Worm (Caenorhabditis elegans): ENCODE measurements around the gene sdn-1.

sdn-1 gene

DNA sequence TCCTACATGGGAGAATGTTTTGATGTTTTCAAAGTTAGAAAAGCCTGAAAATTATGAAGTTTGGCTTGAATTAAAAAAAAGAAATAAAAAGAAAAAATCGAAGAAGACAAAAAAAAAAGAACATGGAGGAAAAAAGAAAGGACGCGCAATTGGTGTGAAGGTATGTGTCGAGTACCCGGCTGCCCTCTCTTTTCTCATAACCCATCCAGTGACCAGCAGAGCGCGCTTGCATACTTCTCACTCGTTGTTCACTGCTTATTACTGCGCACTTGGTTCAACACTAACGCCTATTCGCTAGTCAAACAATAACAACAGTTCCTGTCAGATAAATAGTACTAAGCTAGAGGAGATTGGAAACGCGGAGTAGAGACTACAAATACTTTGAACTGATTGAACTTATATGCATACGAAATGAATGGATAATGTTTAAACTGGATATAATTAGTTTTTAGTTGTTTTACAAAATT lies 31.1 kb upstream of the sdn-1 start, which contains the start of gene abl-1:
TSS of gene abl-1 (minus strand) at position 51 of the 467 bp plus-strand sequence.
- no peak for TF ChIP-seq ztf-29 (GFP tag; IDR thresholded peaks at IDR 0.05)
- TF ChIP-seq med-1 (GFP tag; optimal IDR thresholded peaks at IDR 0.05; ENCODE audit: insufficient read depth) = no peak
- TF ChIP-seq ref-1 (GFP tag; conservative IDR thresholded peaks at IDR 0.05) = no peak

DNA sequence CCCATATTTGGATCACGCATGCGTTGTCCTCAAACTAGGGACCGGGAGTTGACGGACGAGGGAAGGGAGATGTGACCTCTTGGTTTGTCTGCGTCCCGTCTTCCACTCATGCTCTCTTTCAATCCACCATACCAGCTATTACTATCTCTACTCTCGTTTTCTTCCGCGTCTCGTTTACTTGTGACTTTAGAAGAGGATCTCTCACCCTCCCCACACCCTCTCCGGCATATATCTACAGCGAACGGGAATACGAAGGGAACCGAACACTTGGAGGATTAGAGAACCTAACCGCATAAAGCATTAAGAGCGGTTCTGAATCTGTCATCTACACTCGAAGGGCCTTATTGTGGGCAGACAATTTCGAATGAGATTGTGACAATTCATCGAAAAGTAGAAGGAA lies 30.0 kb upstream of the sdn-1 start:
- no peak for TF ChIP-seq T22C8.4 (GFP tag; IDR thresholded peaks at IDR 0.05)
- TF ChIP-seq ztf-29 (GFP tag; IDR thresholded peaks at IDR 0.05) = no peak
- TF ChIP-seq klf-2 (GFP tag; conservative IDR thresholded peaks at IDR 0.05) = no peak
- TF ChIP-seq cog-1 (tag; optimal IDR thresholded peaks at IDR 0.05) = no peak
- no peak for TF ChIP-seq ref-1 (GFP tag; conservative IDR thresholded peaks at IDR 0.05)
- TF ChIP-seq flt-1 (GFP tag; IDR thresholded peaks at IDR 0.05) = no peak
- no peak for TF ChIP-seq ztf-23 (GFP tag; IDR thresholded peaks at IDR 0.05)
- TF ChIP-seq med-1 (GFP tag; optimal IDR thresholded peaks at IDR 0.05; ENCODE audit: insufficient read depth) = no peak
- no peak for TF ChIP-seq tab-1 (GFP tag; IDR thresholded peaks at IDR 0.05)

DNA sequence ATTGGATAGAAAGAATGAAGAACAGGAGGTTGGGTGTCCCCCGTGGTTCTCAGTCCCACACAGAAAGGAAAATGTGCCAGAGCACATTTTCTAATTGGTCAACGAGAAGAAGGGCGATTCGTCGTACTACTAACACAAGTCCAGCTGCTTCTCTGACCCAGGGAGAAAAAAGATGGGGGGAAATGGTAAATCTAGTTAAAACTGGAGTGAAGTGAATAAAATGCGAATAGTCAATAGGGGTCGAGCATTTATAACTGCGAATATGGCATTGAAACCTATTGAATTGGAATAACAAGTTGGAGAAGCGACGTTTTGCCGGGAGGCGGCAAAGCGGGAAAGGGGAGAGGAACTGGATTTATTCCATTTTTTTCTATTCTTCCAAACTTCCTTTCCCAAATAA lies 29.5 kb upstream of the sdn-1 start:
- TF ChIP-seq klf-2 (GFP tag; conservative IDR thresholded peaks at IDR 0.05) (no peak), T22C8.4 (GFP tag; IDR thresholded peaks at IDR 0.05) (no peak), med-1 (GFP tag; optimal IDR thresholded peaks at IDR 0.05; ENCODE audit: insufficient read depth) (no peak), ref-1 (GFP tag; conservative IDR thresholded peaks at IDR 0.05) (no peak), flt-1 (GFP tag; IDR thresholded peaks at IDR 0.05) (no peak), ztf-29 (GFP tag; IDR thresholded peaks at IDR 0.05) (no peak), cog-1 (tag; optimal IDR thresholded peaks at IDR 0.05) (no peak), tab-1 (GFP tag; IDR thresholded peaks at IDR 0.05) (no peak), ztf-23 (GFP tag; IDR thresholded peaks at IDR 0.05) (no peak)

- TF ChIP-seq tab-1 (GFP tag; IDR thresholded peaks at IDR 0.05) (no peak), med-1 (GFP tag; optimal IDR thresholded peaks at IDR 0.05; ENCODE audit: insufficient read depth) (no peak), klf-2 (GFP tag; conservative IDR thresholded peaks at IDR 0.05) (no peak), flt-1 (GFP tag; IDR thresholded peaks at IDR 0.05) (no peak), ztf-29 (GFP tag; IDR thresholded peaks at IDR 0.05) (no peak), ref-1 (GFP tag; conservative IDR thresholded peaks at IDR 0.05) (no peak), ztf-23 (GFP tag; IDR thresholded peaks at IDR 0.05) (no peak), T22C8.4 (GFP tag; IDR thresholded peaks at IDR 0.05) (no peak), cog-1 (tag; optimal IDR thresholded peaks at IDR 0.05) (no peak)
These were observed 26.5 kb upstream of the sdn-1 start for ce11 chrX:10619554-10620199.

ce11 chrX:10618619-10619130 lies 25.5 kb upstream of the sdn-1 start:
- TF ChIP-seq ref-1 (GFP tag; conservative IDR thresholded peaks at IDR 0.05) = no peak
- TF ChIP-seq flt-1 (GFP tag; IDR thresholded peaks at IDR 0.05) = no peak
- TF ChIP-seq cog-1 (tag; optimal IDR thresholded peaks at IDR 0.05) = no peak
- no peak for TF ChIP-seq ztf-29 (GFP tag; IDR thresholded peaks at IDR 0.05)
- no peak for TF ChIP-seq med-1 (GFP tag; optimal IDR thresholded peaks at IDR 0.05; ENCODE audit: insufficient read depth)
- TF ChIP-seq tab-1 (GFP tag; IDR thresholded peaks at IDR 0.05) = no peak
- no peak for TF ChIP-seq ztf-23 (GFP tag; IDR thresholded peaks at IDR 0.05)
- TF ChIP-seq klf-2 (GFP tag; conservative IDR thresholded peaks at IDR 0.05) = no peak
- TF ChIP-seq T22C8.4 (GFP tag; IDR thresholded peaks at IDR 0.05) = no peak

DNA sequence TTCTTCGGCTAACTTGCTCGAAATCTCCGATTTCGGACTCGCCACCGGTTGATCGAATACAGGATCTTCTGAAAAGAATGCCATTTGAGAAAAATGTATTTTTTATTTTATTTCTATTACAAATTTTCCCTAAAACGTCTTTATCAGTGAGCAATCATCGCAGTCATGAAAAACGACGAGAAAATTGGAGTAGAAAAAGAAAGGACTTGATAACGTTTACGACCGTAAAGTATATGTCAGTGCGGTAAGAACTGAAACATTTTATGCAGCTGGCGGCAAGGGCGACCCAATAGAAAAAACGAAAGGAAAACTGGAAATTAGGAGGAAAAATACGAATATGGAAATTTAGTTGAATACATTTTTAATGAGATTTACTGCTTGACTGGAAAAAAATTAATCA lies 24.7 kb upstream of the sdn-1 start:
- TF ChIP-seq T22C8.4 (GFP tag; IDR thresholded peaks at IDR 0.05) (no peak), ztf-29 (GFP tag; IDR thresholded peaks at IDR 0.05) (no peak), tab-1 (GFP tag; IDR thresholded peaks at IDR 0.05) (no peak), flt-1 (GFP tag; IDR thresholded peaks at IDR 0.05) (no peak), ref-1 (GFP tag; conservative IDR thresholded peaks at IDR 0.05) (no peak), cog-1 (tag; optimal IDR thresholded peaks at IDR 0.05) (no peak), med-1 (GFP tag; optimal IDR thresholded peaks at IDR 0.05; ENCODE audit: insufficient read depth) (no peak), ztf-23 (GFP tag; IDR thresholded peaks at IDR 0.05) (no peak), klf-2 (GFP tag; conservative IDR thresholded peaks at IDR 0.05) (no peak)

ce11 chrX:10616041-10616440 lies 22.9 kb upstream of the sdn-1 start:
- no peak for TF ChIP-seq med-1 (GFP tag; optimal IDR thresholded peaks at IDR 0.05; ENCODE audit: insufficient read depth)

DNA sequence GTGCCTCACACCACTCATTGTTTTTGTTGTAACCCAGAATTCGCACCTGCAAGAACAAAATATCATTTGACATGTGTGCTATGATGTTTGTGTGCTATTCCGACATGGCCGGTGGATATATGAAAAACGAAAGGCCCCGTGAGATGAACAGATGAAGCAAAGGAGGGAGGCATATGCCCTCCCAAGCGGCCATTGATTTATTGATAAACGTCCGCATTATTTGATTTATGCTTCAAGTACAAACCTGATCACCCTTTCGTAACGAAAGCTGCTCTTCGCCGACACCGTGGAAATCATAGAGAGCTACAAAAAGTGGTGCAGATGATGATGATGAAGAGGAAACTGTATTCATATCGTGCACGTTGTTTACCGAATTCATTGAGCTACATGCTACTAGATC lies 19.2 kb upstream of the sdn-1 start:
- TF ChIP-seq ztf-29 (GFP tag; IDR thresholded peaks at IDR 0.05) (no peak), cog-1 (tag; optimal IDR thresholded peaks at IDR 0.05) (no peak), T22C8.4 (GFP tag; IDR thresholded peaks at IDR 0.05) (no peak), med-1 (GFP tag; optimal IDR thresholded peaks at IDR 0.05; ENCODE audit: insufficient read depth) (no peak), ztf-23 (GFP tag; IDR thresholded peaks at IDR 0.05) (no peak), klf-2 (GFP tag; conservative IDR thresholded peaks at IDR 0.05) (no peak), tab-1 (GFP tag; IDR thresholded peaks at IDR 0.05) (no peak), flt-1 (GFP tag; IDR thresholded peaks at IDR 0.05) (no peak), ref-1 (GFP tag; conservative IDR thresholded peaks at IDR 0.05) (no peak)

DNA sequence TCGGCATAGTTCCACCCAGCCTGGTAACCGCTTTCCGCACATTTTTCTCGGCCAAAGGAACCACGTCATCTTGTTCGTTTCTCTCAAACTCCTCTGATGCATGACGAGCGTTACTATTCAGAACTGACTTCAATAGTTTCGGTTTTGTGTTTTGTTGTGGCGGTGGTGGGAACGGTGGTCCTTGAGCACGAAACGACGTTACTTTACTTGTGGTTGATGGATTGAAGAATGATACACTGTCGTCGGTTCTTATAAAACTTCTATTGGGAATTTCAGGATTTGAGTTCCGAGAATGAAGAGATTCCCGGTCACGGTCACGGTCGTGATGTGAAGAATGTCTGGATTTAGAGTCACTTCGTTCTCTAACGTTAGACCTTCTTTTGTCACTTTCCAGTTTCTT lies 16.7 kb upstream of the sdn-1 start:
- no peak for TF ChIP-seq ztf-29 (GFP tag; IDR thresholded peaks at IDR 0.05)
- no peak for TF ChIP-seq klf-2 (GFP tag; conservative IDR thresholded peaks at IDR 0.05)
- TF ChIP-seq tab-1 (GFP tag; IDR thresholded peaks at IDR 0.05) = no peak
- no peak for TF ChIP-seq T22C8.4 (GFP tag; IDR thresholded peaks at IDR 0.05)
- no peak for TF ChIP-seq ref-1 (GFP tag; conservative IDR thresholded peaks at IDR 0.05)
- TF ChIP-seq cog-1 (tag; optimal IDR thresholded peaks at IDR 0.05) = no peak
- no peak for TF ChIP-seq flt-1 (GFP tag; IDR thresholded peaks at IDR 0.05)
- TF ChIP-seq ztf-23 (GFP tag; IDR thresholded peaks at IDR 0.05) = no peak
- no peak for TF ChIP-seq med-1 (GFP tag; optimal IDR thresholded peaks at IDR 0.05; ENCODE audit: insufficient read depth)

DNA sequence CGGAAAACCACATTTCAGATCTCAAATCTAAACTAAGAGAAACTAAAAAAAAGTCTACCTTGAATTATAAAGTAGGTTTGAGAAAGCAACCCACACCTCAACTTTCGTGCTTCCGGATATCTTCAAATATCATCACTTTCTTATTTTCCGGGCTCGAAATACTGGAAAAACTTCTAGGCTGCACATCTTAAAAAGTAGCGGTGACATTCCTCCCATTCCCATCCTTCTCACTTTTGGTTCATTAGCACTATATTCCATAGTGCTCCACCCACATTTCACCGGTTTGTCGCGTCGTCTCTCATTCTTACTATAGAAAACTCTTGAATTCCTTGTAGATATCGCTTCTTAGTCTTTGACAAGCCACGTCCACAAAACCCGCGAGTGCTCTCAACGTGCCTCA lies 11.3 kb upstream of the sdn-1 start, which contains the start of gene flp-19:
TSS of gene flp-19 (plus strand) at position 301 of the 400 bp plus-strand sequence.
- TF ChIP-seq cog-1 (tag; optimal IDR thresholded peaks at IDR 0.05) (no peak), med-1 (GFP tag; optimal IDR thresholded peaks at IDR 0.05; ENCODE audit: insufficient read depth) (no peak), tab-1 (GFP tag; IDR thresholded peaks at IDR 0.05) (no peak), klf-2 (GFP tag; conservative IDR thresholded peaks at IDR 0.05) (no peak), flt-1 (GFP tag; IDR thresholded peaks at IDR 0.05) (no peak), ref-1 (GFP tag; conservative IDR thresholded peaks at IDR 0.05) (no peak), ztf-29 (GFP tag; IDR thresholded peaks at IDR 0.05) (no peak), T22C8.4 (GFP tag; IDR thresholded peaks at IDR 0.05) (no peak), ztf-23 (GFP tag; IDR thresholded peaks at IDR 0.05) (no peak)

All from whole organism, midembryonic.